Worm (Caenorhabditis elegans) whole organism, L4 larva: Measurements from ENCODE around the gene F07G11.3.
"Not testable (repeated sequence)": the region's sequence is repeated elsewhere in the genome, so short reads cannot be mapped to it uniquely, and the experiment has no call there.

ENCODE experiments used
- D1046.2 ChIP-seq: fragments of 200-800 bp; sonication (Bioruptor generic); IDR thresholded peaks from 2 replicates; pipeline ENCODE4 v1.3.6; 2022; ENCODE audit warnings: missing genetic modification characterization, missing compliant biosample characterization
- F10B5.3 ChIP-seq: sonication (generic microtip); optimal IDR thresholded peaks from 2 replicates; lab custom pipeline; 2016; ENCODE audit warnings: mild to moderate bottlenecking, missing genetic modification characterization, missing compliant biosample characterization
- F49E8.2 ChIP-seq: sonication (generic microtip); optimal IDR thresholded peaks from 2 replicates; lab custom pipeline; 2016; ENCODE audit warnings: missing compliant biosample characterization, mild to moderate bottlenecking, missing genetic modification characterization, borderline replicate concordance
- R02D3.7 ChIP-seq: fragments of 150-350 bp; sonication (generic microtip); optimal IDR thresholded peaks from 3 replicates; lab custom pipeline; 2014; ENCODE audit warnings: missing biosample characterization, missing genetic modification characterization
- T20F7.1 ChIP-seq: fragments of 200-800 bp; sonication (Bioruptor generic); optimal IDR thresholded peaks from 2 replicates; lab custom pipeline; 2018; ENCODE audit warnings: mild to moderate bottlenecking, missing genetic modification characterization, missing compliant biosample characterization
- Y105C5A.15 ChIP-seq: fragments of 200-800 bp; sonication (Bioruptor generic); IDR thresholded peaks from 2 replicates; pipeline ENCODE4 v1.3.6; 2022; ENCODE audit warnings: missing genetic modification characterization, missing compliant biosample characterization
- Y48G9A.11 ChIP-seq: fragments of 200-800 bp; sonication (Bioruptor generic); IDR thresholded peaks from 2 replicates; pipeline ENCODE4 v1.3.6; 2022; ENCODE audit warnings: missing genetic modification reagents, missing genetic modification characterization, missing compliant biosample characterization
- aha-1 ChIP-seq: fragments of 150-350 bp; peaks from one replicate; lab custom pipeline; 2014; ENCODE audit warnings: missing biosample characterization, missing genetic modification characterization
- ceh-20 ChIP-seq: fragments of 200-800 bp; sonication (Bioruptor generic); IDR thresholded peaks from 2 replicates; pipeline ENCODE4 v1.3.6; 2022; ENCODE audit warnings: missing genetic modification reagents, missing genetic modification characterization, missing compliant biosample characterization
- ceh-62 ChIP-seq: sonication (generic microtip); optimal IDR thresholded peaks from 2 replicates; lab custom pipeline; 2017; ENCODE audit warnings: missing biosample characterization, missing genetic modification characterization
- ceh-82 ChIP-seq: sonication (generic microtip); optimal IDR thresholded peaks from 2 replicates; lab custom pipeline; 2017; ENCODE audit warnings: missing biosample characterization, missing genetic modification characterization
- daf-19 ChIP-seq: fragments of 200-800 bp; sonication (Bioruptor generic); conservative IDR thresholded peaks from 2 replicates; pipeline ENCODE4 v1.3.6; 2022; ENCODE audit warnings: missing genetic modification characterization, missing compliant biosample characterization
- dmd-6 ChIP-seq: fragments of 200-800 bp; sonication (Bioruptor generic); IDR thresholded peaks from 2 replicates; pipeline ENCODE4 v1.3.6; 2022; ENCODE audit warnings: missing genetic modification reagents, missing genetic modification characterization, missing compliant biosample characterization
- dmd-9 ChIP-seq: fragments of 200-800 bp; sonication (Bioruptor generic); IDR thresholded peaks from 2 replicates; pipeline ENCODE4 v1.3.6; 2022; ENCODE audit warnings: missing genetic modification reagents, missing genetic modification characterization, missing compliant biosample characterization
- duxl-1 ChIP-seq: sonication (generic microtip); optimal IDR thresholded peaks from 2 replicates; lab custom pipeline; 2016; ENCODE audit warnings: mild to moderate bottlenecking, missing genetic modification characterization, moderate library complexity, missing compliant biosample characterization; ENCODE audit not compliant: poor library complexity
- egl-27 ChIP-seq: sonication (generic microtip); optimal IDR thresholded peaks from 3 replicates; lab custom pipeline; 2017; ENCODE audit warnings: missing biosample characterization, missing genetic modification reagents, missing genetic modification characterization
- fos-1 ChIP-seq: fragments of 150-350 bp; optimal IDR thresholded peaks from 2 replicates; lab custom pipeline; 2014; ENCODE audit warnings: missing biosample characterization, missing genetic modification characterization
- lin-15B ChIP-seq: fragments of 150-350 bp; sonication (generic microtip); optimal IDR thresholded peaks from 3 replicates; lab custom pipeline; 2014; ENCODE audit warnings: missing biosample characterization, missing genetic modification characterization
- lin-38 ChIP-seq: fragments of 200-800 bp; sonication (Bioruptor generic); IDR thresholded peaks from 2 replicates; pipeline ENCODE4 v1.3.6; 2022; ENCODE audit warnings: missing genetic modification reagents, missing genetic modification characterization, missing compliant biosample characterization
- lsy-2 ChIP-seq, 2 experiments: fragments of 150-350 bp in 1 of 2; sonication (generic microtip) in 1 of 2; optimal IDR thresholded peaks; 2 replicates each; lab custom pipeline; 2014 to 2017; ENCODE audit warnings: missing biosample characterization in 2 of 2, missing genetic modification characterization in 2 of 2
- mdl-1 ChIP-seq, 2 experiments: fragments of 150-350 bp in 1 of 2; sonication (generic microtip) in 1 of 2; optimal IDR thresholded peaks; 2 replicates each; lab custom pipeline; 2014 to 2017; ENCODE audit warnings: missing biosample characterization in 2 of 2, missing genetic modification characterization in 2 of 2
- mdt-29 ChIP-seq: fragments of 200-800 bp; sonication (Bioruptor generic); IDR thresholded peaks from 2 replicates; pipeline ENCODE4 v1.3.6; 2022; ENCODE audit warnings: missing genetic modification reagents, missing genetic modification characterization, missing compliant biosample characterization
- mxl-3 ChIP-seq: fragments of 200-800 bp; sonication (Bioruptor generic); optimal IDR thresholded peaks from 2 replicates; lab custom pipeline; 2018; ENCODE audit warnings: mild to moderate bottlenecking, missing genetic modification characterization, missing compliant biosample characterization
- nhr-102 ChIP-seq: sonication (generic microtip); optimal IDR thresholded peaks from 2 replicates; lab custom pipeline; 2016; ENCODE audit warnings: mild to moderate bottlenecking, missing genetic modification characterization, moderate library complexity, missing compliant biosample characterization
- nhr-11 ChIP-seq: fragments of 150-350 bp; optimal IDR thresholded peaks from 2 replicates; lab custom pipeline; 2014; ENCODE audit warnings: missing biosample characterization, missing genetic modification characterization
- nhr-41 ChIP-seq: fragments of 200-800 bp; sonication (Bioruptor generic); IDR thresholded peaks from 2 replicates; pipeline ENCODE4 v1.3.6; 2022; ENCODE audit warnings: missing genetic modification reagents, missing genetic modification characterization, missing compliant biosample characterization
- pha-4 ChIP-seq, 2 experiments: fragments of 150-350 bp in 1 of 2; fragments of 200-800 bp in 1 of 2; sonication (Bioruptor generic) in 1 of 2; IDR thresholded peaks in 1 of 2; optimal IDR thresholded peaks in 1 of 2; 2 replicates each; pipeline versions ENCODE4 v1.3.6 to Lab custom; 2014 to 2022; ENCODE audit warnings: missing genetic modification characterization in 2 of 2, missing genetic modification reagents in 2 of 2, missing biosample characterization in 1 of 2, missing compliant biosample characterization in 1 of 2
- set-16 ChIP-seq: fragments of 200-800 bp; sonication (Bioruptor generic); IDR thresholded peaks from 2 replicates; pipeline ENCODE4 v1.3.6; 2022; ENCODE audit warnings: missing genetic modification reagents, missing genetic modification characterization, missing compliant biosample characterization
- snpc-1.2 ChIP-seq: fragments of 200-800 bp; sonication (Bioruptor generic); IDR thresholded peaks from 2 replicates; pipeline ENCODE4 v1.3.6; 2022; ENCODE audit warnings: missing genetic modification reagents, missing genetic modification characterization, missing compliant biosample characterization
- snpc-4 ChIP-seq: fragments of 150-350 bp; optimal IDR thresholded peaks from 2 replicates; lab custom pipeline; 2014; ENCODE audit warnings: missing biosample characterization, missing genetic modification characterization
- tra-1 ChIP-seq: fragments of 200-800 bp; sonication (Bioruptor generic); IDR thresholded peaks from 2 replicates; pipeline ENCODE4 v1.3.6; 2022; ENCODE audit warnings: missing genetic modification reagents, missing genetic modification characterization, missing compliant biosample characterization
- unc-130 ChIP-seq: sonication (generic microtip); optimal IDR thresholded peaks from 2 replicates; lab custom pipeline; 2016; ENCODE audit warnings: missing genetic modification reagents, missing genetic modification characterization, missing compliant biosample characterization
- unc-62 ChIP-seq, 3 experiments: fragments of 150-350 bp in 1 of 3; sonication (generic microtip); optimal IDR thresholded peaks in 2 of 3; peaks in 1 of 3; 1 replicate in 1 of 3; 2 replicates in 2 of 3; lab custom pipeline; 2014 to 2017; ENCODE audit warnings: missing biosample characterization in 3 of 3, missing genetic modification characterization in 3 of 3, missing genetic modification reagents in 3 of 3, missing genotype in 1 of 3
- vab-7 ChIP-seq: fragments of 200-800 bp; sonication (Bioruptor generic); IDR thresholded peaks from 2 replicates; pipeline ENCODE4 v1.3.6; 2022; ENCODE audit warnings: missing genetic modification reagents, missing genetic modification characterization, missing compliant biosample characterization
- ztf-7 ChIP-seq: fragments of 150-350 bp; optimal IDR thresholded peaks from 2 replicates; lab custom pipeline; 2014; ENCODE audit warnings: missing biosample characterization, missing genetic modification characterization

The F07G11.3 gene

DNA sequence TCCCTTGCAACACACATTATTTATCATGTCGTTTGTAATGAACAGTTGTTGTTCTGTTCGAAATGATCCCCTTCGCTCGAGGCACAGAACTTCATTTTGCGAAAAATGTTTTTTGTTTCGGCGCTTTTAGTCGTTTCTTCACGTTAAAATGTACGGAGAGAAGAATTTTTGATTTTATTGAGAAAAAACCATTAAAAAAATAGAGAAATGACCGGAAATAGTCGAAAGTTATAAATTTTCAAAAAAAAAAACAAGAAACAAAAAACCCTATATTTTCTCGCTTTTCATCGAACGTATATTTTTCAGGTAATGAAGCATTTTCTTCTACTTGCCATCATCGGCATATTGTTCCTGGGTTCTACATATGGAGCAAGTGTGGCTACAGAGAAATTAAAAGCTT is 33.7 kb downstream of the F07G11.3 start, which contains the start of gene F10G2.1:
F10G2.1 (plus strand) TSS at position 301 of the 400 bp plus-strand sequence.
- TF ChIP-seq dmd-9 (GFP tag; lab: Robert Waterston, UW) (no peak), ceh-62 (tag; lab: Kevin White, UChicago) (no peak), lin-38 (GFP tag; lab: Robert Waterston, UW) (no peak), fos-1 (tag; lab: Kevin White, UChicago) (no peak), ceh-20 (GFP tag; lab: Robert Waterston, UW) (no peak), unc-62 (GFP tag; optimal IDR thresholded peaks at IDR 0.05 in 1 of 2; lab: Kevin White, UChicago) (peak in 1 of 2 experiments; percentile 43), unc-62 (tag; optimal IDR thresholded peaks at IDR 0.05; lab: Kevin White, UChicago) (no peak), F10B5.3 (tag; lab: Kevin White, UChicago) (no peak), dmd-6 (GFP tag; lab: Robert Waterston, UW) (no peak), tra-1 (GFP tag; lab: Robert Waterston, UW) (no peak), aha-1 (tag; lab: Kevin White, UChicago) (peak; percentile 72), pha-4 (GFP tag; IDR thresholded peaks at IDR 0.05; lab: Robert Waterston, UW) (no peak), pha-4 (tag; optimal IDR thresholded peaks at IDR 0.05; lab: Kevin White, UChicago) (no peak), set-16 (no peak), daf-19 (GFP tag; lab: Robert Waterston, UW) (no peak), snpc-4 (tag; lab: Kevin White, UChicago) (no peak), mdl-1 (tag; optimal IDR thresholded peaks at IDR 0.05; lab: Kevin White, UChicago) (no peak)

DNA sequence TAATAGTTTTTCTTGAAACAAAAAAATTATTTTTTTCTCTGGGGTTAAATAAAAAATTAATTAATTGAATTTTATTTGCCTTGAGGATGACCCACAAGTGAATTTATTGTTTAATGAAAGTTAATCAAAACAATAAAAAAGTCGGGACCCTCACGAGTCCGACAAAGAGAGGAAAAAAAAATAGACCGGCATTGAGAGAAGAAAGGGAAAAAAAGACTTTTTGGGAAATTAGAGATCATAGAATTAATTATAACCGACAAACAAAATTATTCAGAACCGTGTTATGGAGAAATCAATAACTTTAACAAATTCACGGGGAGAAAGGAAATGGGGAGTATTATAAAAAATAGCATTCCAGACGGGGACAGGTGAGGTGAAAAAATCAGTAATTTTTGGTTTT is 38.7 kb downstream of the F07G11.3 start, which contains the start of gene F10G2.7:
F10G2.7 (minus strand) TSS at position 101 of the 400 bp plus-strand sequence.
- TF ChIP-seq ceh-20 (GFP tag; lab: Robert Waterston, UW); lin-15B; ztf-7 (tag; lab: Kevin White, UChicago): not testable (repeated sequence)

DNA sequence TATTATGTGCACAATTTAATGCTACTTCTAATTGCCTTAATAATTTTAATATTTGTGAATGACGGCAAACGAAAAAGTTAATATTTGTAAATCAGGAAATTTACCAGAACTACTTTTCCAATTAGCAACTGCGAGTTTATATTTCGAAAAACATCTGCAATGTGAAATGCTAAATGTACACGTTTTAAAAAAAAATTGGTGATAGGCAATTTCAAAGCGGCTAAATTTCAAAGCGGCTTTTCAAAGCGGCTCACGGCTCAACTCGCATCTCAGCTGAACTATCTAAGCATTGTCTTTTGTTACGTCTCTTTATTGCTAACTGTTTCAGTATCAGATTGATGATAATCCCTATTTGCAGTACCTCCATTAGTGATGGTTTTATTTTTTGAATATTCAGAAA is 41.3 kb downstream of the F07G11.3 start, which contains the start of gene srh-187:
srh-187 (minus strand) TSS at position 101 of the 400 bp plus-strand sequence.
- no peak for TF ChIP-seq F49E8.2 (tag; lab: Kevin White, UChicago)
- TF ChIP-seq snpc-1.2 (GFP tag; lab: Robert Waterston, UW) = no peak

DNA sequence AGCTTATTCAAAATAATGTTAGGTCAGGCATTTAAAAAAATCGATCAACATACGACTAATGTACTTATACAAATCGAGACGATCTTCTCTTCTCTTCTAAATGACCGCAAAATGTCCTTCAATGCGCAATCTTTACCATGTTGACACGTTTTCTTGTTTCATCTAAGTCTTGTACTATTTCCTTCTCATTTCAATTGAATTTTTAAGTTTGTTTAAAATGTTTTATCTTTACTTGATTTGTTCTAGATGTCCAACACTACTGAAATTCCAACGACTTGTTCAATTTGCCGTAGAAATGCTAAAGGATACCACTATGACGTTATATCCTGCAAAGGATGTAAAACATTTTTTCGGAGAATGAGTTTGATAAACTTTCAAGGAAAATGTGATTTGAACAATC is 43.4 kb downstream of the F07G11.3 start, which contains the start of the genes nhr-263 and nhr-148:
nhr-263 (minus strand) TSS at position 101 of the 400 bp plus-strand sequence.
nhr-148 (plus strand) TSS at position 215 of the 400 bp plus-strand sequence.
- no peak for TF ChIP-seq nhr-41 (GFP tag; lab: Robert Waterston, UW)
- no peak for TF ChIP-seq vab-7 (GFP tag; lab: Robert Waterston, UW)
- no peak for TF ChIP-seq nhr-102
- TF ChIP-seq nhr-11 (tag; lab: Kevin White, UChicago) = no peak
- no peak for TF ChIP-seq dmd-9 (GFP tag; lab: Robert Waterston, UW)
- TF ChIP-seq egl-27 (tag; lab: Kevin White, UChicago) = no peak
- TF ChIP-seq lsy-2 (tag; optimal IDR thresholded peaks at IDR 0.05; lab: Kevin White, UChicago) = no peak
- no peak for TF ChIP-seq Y48G9A.11 (GFP tag; lab: Robert Waterston, UW)
- no peak for TF ChIP-seq D1046.2 (GFP tag; lab: Robert Waterston, UW)
- no peak for TF ChIP-seq T20F7.1 (GFP tag; lab: Kevin White, UChicago)
- TF ChIP-seq unc-130 (GFP tag; lab: Kevin White, UChicago) = no peak
- TF ChIP-seq mxl-3 = no peak
- no peak for TF ChIP-seq Y105C5A.15 (GFP tag; lab: Robert Waterston, UW)
- TF ChIP-seq ztf-7 (tag; lab: Kevin White, UChicago) = no peak
- TF ChIP-seq ceh-82 = no peak
- no peak for TF ChIP-seq R02D3.7
- TF ChIP-seq mdt-29 (GFP tag; lab: Robert Waterston, UW) = no peak
- no peak for TF ChIP-seq duxl-1
